Worm (Caenorhabditis elegans) whole organism, L3 larva: Measurements from ENCODE around the gene cee-1.

Experiments
- ZK546.5 ChIP-seq: sonication (generic microtip); optimal IDR thresholded peaks from 2 replicates; lab custom pipeline; 2017; ENCODE audit warnings: missing biosample characterization, missing genetic modification characterization
- ama-1 ChIP-seq: fragments of 150-350 bp; optimal IDR thresholded peaks from 2 replicates; lab custom pipeline; 2018
- ceh-82 ChIP-seq: fragments of 150-350 bp; optimal IDR thresholded peaks from 2 replicates; lab custom pipeline; 2014; ENCODE audit warnings: missing biosample characterization, missing genetic modification characterization
- fkh-10 ChIP-seq: sonication (generic microtip); optimal IDR thresholded peaks from 2 replicates; lab custom pipeline; 2017; ENCODE audit warnings: missing biosample characterization, missing genetic modification reagents, missing genetic modification characterization
- lin-15B ChIP-seq: fragments of 150-350 bp; optimal IDR thresholded peaks from 2 replicates; lab custom pipeline; 2014; ENCODE audit warnings: missing biosample characterization, missing genetic modification characterization
- nhr-237 ChIP-seq: fragments of 150-350 bp; optimal IDR thresholded peaks from 2 replicates; lab custom pipeline; 2014; ENCODE audit warnings: missing biosample characterization, missing genetic modification characterization
- nhr-25 ChIP-seq: sonication (generic microtip); optimal IDR thresholded peaks from 2 replicates; lab custom pipeline; 2017; ENCODE audit warnings: missing biosample characterization, missing genetic modification characterization
- pha-4 ChIP-seq: fragments of 150-350 bp; optimal IDR thresholded peaks from 2 replicates; lab custom pipeline; 2014; ENCODE audit warnings: missing biosample characterization, missing genetic modification reagents, missing genetic modification characterization
- snpc-4 ChIP-seq: fragments of 150-350 bp; optimal IDR thresholded peaks from 2 replicates; lab custom pipeline; 2014; ENCODE audit warnings: missing biosample characterization, missing genetic modification characterization
- unc-62 ChIP-seq: fragments of 150-350 bp; sonication (generic microtip); optimal IDR thresholded peaks from 4 replicates; lab custom pipeline; 2014; ENCODE audit warnings: missing biosample characterization, missing genetic modification reagents, missing genetic modification characterization
- ztf-11 ChIP-seq: fragments of 150-350 bp; optimal IDR thresholded peaks from 2 replicates; lab custom pipeline; 2014; ENCODE audit warnings: missing biosample characterization, missing genetic modification characterization

DNA sequence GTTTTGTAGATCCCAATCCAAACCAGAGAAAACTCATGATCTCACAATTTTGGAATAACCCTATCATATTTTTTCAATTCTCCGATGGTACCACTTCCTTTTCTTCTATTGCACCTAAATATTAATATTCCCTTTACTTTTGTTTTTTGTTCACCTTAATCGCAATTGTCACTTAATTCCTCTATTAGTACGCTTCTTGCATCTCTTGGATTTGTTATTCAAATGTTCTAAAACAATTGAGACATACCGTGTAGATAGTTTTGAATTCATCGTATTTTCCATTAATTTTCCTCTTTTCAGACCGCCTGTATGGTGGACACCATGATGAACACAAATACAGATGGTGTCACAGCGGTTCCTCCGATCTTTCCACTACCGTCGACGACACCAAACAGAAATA is 39.3 kb downstream of the cee-1 start, which contains the start of gene flh-2:
- TF ChIP-seq snpc-4 (tag; lab: Kevin White, UChicago) (no peak), lin-15B (tag; lab: Kevin White, UChicago) (no peak), fkh-10 (GFP tag; lab: Kevin White, UChicago) (no peak), pha-4 (tag; lab: Kevin White, UChicago) (no peak), ceh-82 (tag; lab: Kevin White, UChicago) (no peak), ama-1 (lab: Kevin White, UChicago) (no peak), ZK546.5 (no peak), nhr-237 (tag; lab: Kevin White, UChicago) (no peak), unc-62 (GFP tag; lab: Kevin White, UChicago) (no peak), ztf-11 (tag; lab: Kevin White, UChicago) (no peak), nhr-25 (no peak)
